Fruit fly (Drosophila melanogaster): ENCODE data around the gene Arp5.

The Arp5 gene

dm6 chr3R:18188702-18189125 is 3.4 kb downstream of the Arp5 start, which contains the start of the genes CG12321 and MED17 (continued):
- TF ChIP-seq onecut (GFP tag; IDR thresholded peaks at IDR 0.05) (peak; percentile 64), btn (GFP tag; optimal IDR thresholded peaks at IDR 0.05) (no peak), CG13775 (GFP tag; optimal IDR thresholded peaks at IDR 0.05) (peak; percentile 94), CG4617 (GFP tag; optimal IDR thresholded peaks at IDR 0.05; ENCODE audit: borderline replicate concordance) (peak; percentile 83), Sry-δ (GFP tag; optimal IDR thresholded peaks at IDR 0.05) (peak; percentile 34), oc (tag; optimal IDR thresholded peaks at IDR 0.05) (peak; percentile 82), hbn (GFP tag; IDR thresholded peaks at IDR 0.05; ENCODE audit: partially characterized antibody) (no peak), Sox102F (GFP tag; optimal IDR thresholded peaks at IDR 0.05) (peak; percentile 91), CG13424 (tag; optimal IDR thresholded peaks at IDR 0.05) (peak; percentile 87), Ets97D (GFP tag; optimal IDR thresholded peaks at IDR 0.05) (peak; percentile 55), Drgx (GFP tag; IDR thresholded peaks at IDR 0.05) (peak; percentile 72), CG14965 (GFP tag; optimal IDR thresholded peaks at IDR 0.05; ENCODE audit: borderline replicate concordance) (no peak), YL-1 (GFP tag; optimal IDR thresholded peaks at IDR 0.05) (peak; percentile 84), Dad (GFP tag; optimal IDR thresholded peaks at IDR 0.05) (no peak), ham (GFP tag; IDR thresholded peaks at IDR 0.05) (no peak), eyg (GFP tag; optimal IDR thresholded peaks at IDR 0.05) (no peak), CG1647 (GFP tag; optimal IDR thresholded peaks at IDR 0.05) (peak; percentile 62), Bteb2 (GFP tag; optimal IDR thresholded peaks at IDR 0.05) (peak; percentile 66), Nf-YB (GFP tag; optimal IDR thresholded peaks at IDR 0.05) (peak; percentile 54), CG18599 (GFP tag; optimal IDR thresholded peaks at IDR 0.05) (peak; percentile 88), z (GFP tag; IDR thresholded peaks at IDR 0.05) (no peak), Ravus (GFP tag; IDR thresholded peaks at IDR 0.05) (peak; percentile 27; the same call in 1 of the 2 replicates), mld (GFP tag; IDR thresholded peaks at IDR 0.05; ENCODE audit: partially characterized antibody) (no peak), mirr (GFP tag; optimal IDR thresholded peaks at IDR 0.05) (peak; percentile 19), Stat92E (GFP tag; optimal IDR thresholded peaks at IDR 0.05) (no peak), pan (optimal IDR thresholded peaks at IDR 0.05) (no peak), pan (GFP tag; optimal IDR thresholded peaks at IDR 0.05 in 1 of 2, IDR thresholded peaks at IDR 0.05 in 1 of 2) (peak in 1 of 2 experiments; percentile 88), CG17328 (GFP tag; IDR thresholded peaks at IDR 0.05) (peak; percentile 75), CG6689 (GFP tag; IDR thresholded peaks at IDR 0.05) (peak; percentile 81), vvl (GFP tag; IDR thresholded peaks at IDR 0.05) (peak; percentile 90), Ets65A (GFP tag) (peak; percentile 98), C15 (GFP tag; IDR thresholded peaks at IDR 0.05) (peak; percentile 74; the same call in 2 of the 3 replicates), CG17568 (GFP tag; optimal IDR thresholded peaks at IDR 0.05) (no peak), CG10543 (GFP tag; optimal IDR thresholded peaks at IDR 0.05) (peak; percentile 85), cg (GFP tag; optimal IDR thresholded peaks at IDR 0.05) (no peak), Asciz (GFP tag; optimal IDR thresholded peaks at IDR 0.05) (peak; percentile 78), CG30431 (GFP tag; optimal IDR thresholded peaks at IDR 0.05) (peak; percentile 85), CG7745 (tag; optimal IDR thresholded peaks at IDR 0.05) (no peak), CG11560 (tag; IDR thresholded peaks at IDR 0.05) (peak; percentile 81), CG18476 (GFP tag; optimal IDR thresholded peaks at IDR 0.05) (peak; percentile 84), Nf-YC (tag; optimal IDR thresholded peaks at IDR 0.05) (peak; percentile 72), CG2712 (tag; optimal IDR thresholded peaks at IDR 0.05) (peak; percentile 92), CoRest (tag; optimal IDR thresholded peaks at IDR 0.05) (peak; percentile 95), CG4282 (GFP tag; optimal IDR thresholded peaks at IDR 0.05) (no peak), sug (tag; optimal IDR thresholded peaks at IDR 0.05) (peak; percentile 81), CG6765 (GFP tag; optimal IDR thresholded peaks at IDR 0.05) (peak; percentile 76), CG2889 (GFP tag; IDR thresholded peaks at IDR 0.05) (peak; percentile 77), Neu2 (GFP tag; optimal IDR thresholded peaks at IDR 0.05; ENCODE audit: borderline replicate concordance) (no peak), CG17912 (GFP tag; optimal IDR thresholded peaks at IDR 0.05) (peak; percentile 43), NfI (GFP tag; optimal IDR thresholded peaks at IDR 0.05) (peak; percentile 89)
